Worm (Caenorhabditis elegans) whole organism, young adult: ENCODE results near the gene F48D6.4.
A peak's percentile ranks its signal among the peaks of the same experiment; 100 is the strongest.
"Not testable (repeated sequence)": the region's sequence is repeated elsewhere in the genome, so short reads cannot be mapped to it uniquely, and the experiment has no call there.

ENCODE experiments used
- B0019.2 ChIP-seq: fragments of 200-800 bp; sonication (Bioruptor generic); conservative IDR thresholded peaks from 2 replicates; pipeline ENCODE4 v1.3.6; 2022; ENCODE audit warnings: missing genetic modification reagents, missing genetic modification characterization, missing compliant biosample characterization
- B0261.1 ChIP-seq: sonication (generic microtip); optimal IDR thresholded peaks from 2 replicates; lab custom pipeline; 2016; ENCODE audit warnings: mild to moderate bottlenecking, missing genetic modification characterization, moderate library complexity, missing compliant biosample characterization
- D2030.7 ChIP-seq: fragments of 200-800 bp; sonication (Bioruptor generic); IDR thresholded peaks from 2 replicates; pipeline ENCODE4 v1.3.6; 2022; ENCODE audit warnings: missing genetic modification reagents, missing genetic modification characterization, missing compliant biosample characterization
- F23B12.7 ChIP-seq: sonication (generic microtip); optimal IDR thresholded peaks from 2 replicates; lab custom pipeline; 2017; ENCODE audit warnings: missing genetic modification characterization, mild to moderate bottlenecking, missing compliant biosample characterization, antibody characterized with exemption, moderate library complexity; ENCODE audit not compliant: insufficient read depth
- K11D2.4 ChIP-seq: fragments of 200-800 bp; sonication (Bioruptor generic); IDR thresholded peaks from 2 replicates; pipeline ENCODE4 v1.3.6; 2022; ENCODE audit warnings: missing genetic modification reagents, missing genetic modification characterization, missing compliant biosample characterization
- T07F8.4 ChIP-seq: sonication (generic microtip); optimal IDR thresholded peaks from 2 replicates; lab custom pipeline; 2016; ENCODE audit warnings: mild to moderate bottlenecking, missing genetic modification characterization, moderate library complexity, missing compliant biosample characterization
- T26A5.8 ChIP-seq: sonication (generic microtip); optimal IDR thresholded peaks from 2 replicates; lab custom pipeline; 2016; ENCODE audit warnings: missing genetic modification characterization, missing compliant biosample characterization
- Y67H2A.10 ChIP-seq: fragments of 200-800 bp; sonication (Bioruptor generic); conservative IDR thresholded peaks from 2 replicates; pipeline ENCODE4 v1.3.6; 2022; ENCODE audit warnings: missing genetic modification reagents, missing genetic modification characterization, missing compliant biosample characterization
- ZK185.1 ChIP-seq: sonication (generic microtip); optimal IDR thresholded peaks from 2 replicates; lab custom pipeline; 2016; ENCODE audit warnings: mild to moderate bottlenecking, missing genetic modification characterization, missing compliant biosample characterization; ENCODE audit not compliant: poor library complexity, severe bottlenecking
- akir-1 ChIP-seq: fragments of 200-800 bp; sonication (Bioruptor generic); optimal IDR thresholded peaks from 2 replicates; lab custom pipeline; 2018; ENCODE audit warnings: mild to moderate bottlenecking, missing genetic modification characterization, moderate library complexity, missing compliant biosample characterization
- ceh-91 ChIP-seq: fragments of 200-800 bp; sonication (Bioruptor generic); IDR thresholded peaks from 2 replicates; pipeline ENCODE4 v1.3.6; 2022; ENCODE audit warnings: missing genetic modification reagents, missing genetic modification characterization, missing compliant biosample characterization
- dox-1 ChIP-seq: fragments of 200-800 bp; sonication (Bioruptor generic); IDR thresholded peaks from 2 replicates; pipeline ENCODE4 v1.3.6; 2022; ENCODE audit warnings: missing genetic modification reagents, missing genetic modification characterization, missing compliant biosample characterization
- egl-18 ChIP-seq: fragments of 200-800 bp; sonication (Bioruptor generic); IDR thresholded peaks from 2 replicates; pipeline ENCODE4 v1.3.6; 2022; ENCODE audit warnings: missing genetic modification reagents, missing genetic modification characterization, missing compliant biosample characterization
- egl-44 ChIP-seq: fragments of 200-800 bp; sonication (Bioruptor generic); IDR thresholded peaks from 2 replicates; pipeline ENCODE4 v1.3.6; 2022; ENCODE audit warnings: missing genetic modification reagents, missing genetic modification characterization, missing compliant biosample characterization
- ekl-4 ChIP-seq: fragments of 200-800 bp; sonication (Bioruptor generic); IDR thresholded peaks from 2 replicates; pipeline ENCODE4 v1.3.6; 2022; ENCODE audit warnings: missing genetic modification reagents, missing genetic modification characterization, missing compliant biosample characterization
- hlh-26 ChIP-seq: fragments of 200-800 bp; sonication (Bioruptor generic); conservative IDR thresholded peaks from 2 replicates; pipeline ENCODE4 v1.3.6; 2022; ENCODE audit warnings: missing genetic modification reagents, missing genetic modification characterization, missing compliant biosample characterization
- hmg-1.2 ChIP-seq: fragments of 200-800 bp; sonication (Bioruptor generic); IDR thresholded peaks from 2 replicates; pipeline ENCODE4 v1.3.6; 2022; ENCODE audit warnings: missing genetic modification reagents, missing genetic modification characterization, missing compliant biosample characterization
- hmg-20 ChIP-seq: fragments of 200-800 bp; sonication (Bioruptor generic); IDR thresholded peaks from 2 replicates; pipeline ENCODE4 v1.3.6; 2022; ENCODE audit warnings: missing genetic modification reagents, missing genetic modification characterization, missing compliant biosample characterization
- lin-26 ChIP-seq: fragments of 200-800 bp; sonication (Bioruptor generic); IDR thresholded peaks from 2 replicates; pipeline ENCODE4 v1.3.6; 2022; ENCODE audit warnings: missing genetic modification reagents, missing genetic modification characterization, missing compliant biosample characterization
- lin-35 ChIP-seq, 3 experiments: fragments of 150-350 bp in 2 of 3; sonication (generic microtip) in 1 of 3; optimal IDR thresholded peaks; 2 replicates each; lab custom pipeline; 2014 to 2018; ENCODE audit warnings: missing biosample characterization in 3 of 3, missing genetic modification characterization in 3 of 3, missing genetic modification reagents in 3 of 3
- lin-54 ChIP-seq: fragments of 200-800 bp; sonication (Bioruptor generic); optimal IDR thresholded peaks from 2 replicates; lab custom pipeline; 2018; ENCODE audit warnings: mild to moderate bottlenecking, missing genetic modification characterization, missing compliant biosample characterization
- madf-6 ChIP-seq: fragments of 200-800 bp; sonication (Bioruptor generic); IDR thresholded peaks from 2 replicates; pipeline ENCODE4 v1.3.6; 2022; ENCODE audit warnings: missing genetic modification reagents, missing genetic modification characterization, missing compliant biosample characterization
- nfyb-1 ChIP-seq: fragments of 200-800 bp; sonication (Bioruptor generic); IDR thresholded peaks from 2 replicates; pipeline ENCODE4 v1.3.6; 2022; ENCODE audit warnings: missing genetic modification reagents, missing genetic modification characterization, missing compliant biosample characterization
- nhr-27 ChIP-seq: fragments of 200-800 bp; sonication (Bioruptor generic); optimal IDR thresholded peaks from 2 replicates; lab custom pipeline; 2018; ENCODE audit warnings: mild to moderate bottlenecking, missing genetic modification characterization, moderate library complexity, missing compliant biosample characterization
- rcor-1 ChIP-seq: fragments of 200-800 bp; sonication (Bioruptor generic); IDR thresholded peaks from 2 replicates; pipeline ENCODE4 v1.3.6; 2022; ENCODE audit warnings: missing genetic modification reagents, missing genetic modification characterization, missing compliant biosample characterization
- rpc-1 ChIP-seq, 2 experiments: fragments of 150-350 bp in 1 of 2; sonication (generic microtip) in 1 of 2; optimal IDR thresholded peaks; 2 replicates each; lab custom pipeline; 2014 to 2018; ENCODE audit warnings: missing biosample characterization in 1 of 2, missing genetic modification characterization in 1 of 2, missing genetic modification reagents in 1 of 2, missing genotype in 1 of 2
- sea-2 ChIP-seq: fragments of 200-800 bp; sonication (Bioruptor generic); IDR thresholded peaks from 2 replicates; pipeline ENCODE4 v1.3.6; 2022; ENCODE audit warnings: missing genetic modification characterization, missing compliant biosample characterization
- somi-1 ChIP-seq: fragments of 200-800 bp; sonication (Bioruptor generic); optimal IDR thresholded peaks from 2 replicates; lab custom pipeline; 2018; ENCODE audit warnings: mild to moderate bottlenecking, missing genetic modification characterization, missing compliant biosample characterization
- tbp1 ChIP-seq: fragments of 200-800 bp; sonication (Bioruptor generic); optimal IDR thresholded peaks from 2 replicates; lab custom pipeline; 2018; ENCODE audit warnings: mild to moderate bottlenecking, missing genetic modification characterization, missing compliant biosample characterization

Gene F48D6.4

ce11 chrX:4208495-4208894 lies 38.5 kb downstream of the F48D6.4 start (continued):
- TF ChIP-seq rpc-1 (optimal IDR thresholded peaks at IDR 0.05; lab: Kevin White, UChicago) = no peak
- no peak for TF ChIP-seq rpc-1 (tag; optimal IDR thresholded peaks at IDR 0.05; lab: Kevin White, UChicago)
- TF ChIP-seq hmg-20 (GFP tag; lab: Robert Waterston, UW) = peak; percentile 81
- no peak for TF ChIP-seq Y67H2A.10 (GFP tag; lab: Robert Waterston, UW)
- TF ChIP-seq ekl-4 = no peak
- 0 out of 2 replicates have a peak, but pooled peaks have one; percentile 8 for TF ChIP-seq egl-18 (GFP tag; lab: Robert Waterston, UW)
- TF ChIP-seq rcor-1 = peak; percentile 45; the same call in 1 of the 2 replicates
- peak; percentile 66 for TF ChIP-seq F23B12.7 (tag; lab: Kevin White, UChicago)
- no peak for TF ChIP-seq T26A5.8 (tag; lab: Kevin White, UChicago)
- TF ChIP-seq nfyb-1 (GFP tag; lab: Robert Waterston, UW) = peak; percentile 11; the same call in 1 of the 2 replicates
- no peak for TF ChIP-seq hlh-26 (GFP tag; lab: Robert Waterston, UW)
- peak in 1 of 3 experiments; percentile 94 for TF ChIP-seq lin-35 (GFP tag; optimal IDR thresholded peaks at IDR 0.05; lab: Kevin White, UChicago)
- peak; percentile 72 for TF ChIP-seq K11D2.4
- TF ChIP-seq B0019.2 (GFP tag; lab: Robert Waterston, UW) = no peak
- TF ChIP-seq egl-44 (GFP tag; lab: Robert Waterston, UW) = no peak
- TF ChIP-seq lin-54 (GFP tag; lab: Kevin White, UChicago) = peak; percentile 43
- TF ChIP-seq akir-1 (GFP tag; lab: Kevin White, UChicago) = peak; percentile 37
- TF ChIP-seq nhr-27 (tag; lab: Kevin White, UChicago) = no peak

- TF ChIP-seq sea-2; T07F8.4 (tag; lab: Kevin White, UChicago); B0019.2 (GFP tag; lab: Robert Waterston, UW): not testable (repeated sequence)
Measured at ce11 chrX:4207385-4207784, 39.6 kb downstream of the F48D6.4 start, which contains the start of gene F20B6.9. Gene F20B6.9, minus strand, starts transcription at chrX:4207485.

- TF ChIP-seq lin-26 (GFP tag; lab: Robert Waterston, UW) (0 out of 2 replicates have a peak, but pooled peaks have one; percentile 42), tbp1 (GFP tag; lab: Kevin White, UChicago) (peak; percentile 43), rpc-1 (tag; optimal IDR thresholded peaks at IDR 0.05; lab: Kevin White, UChicago) (peak; percentile 23), dox-1 (peak; percentile 43; the same call in 1 of the 2 replicates), B0261.1 (tag; lab: Kevin White, UChicago) (peak; percentile 25), hmg-1.2 (0 out of 2 replicates have a peak, but pooled peaks have one; percentile 5)
- TF ChIP-seq rpc-1 (optimal IDR thresholded peaks at IDR 0.05; lab: Kevin White, UChicago) = not testable (repeated sequence)
Measured at ce11 chrX:4204799-4205198, 42.2 kb downstream of the F48D6.4 start.

- TF ChIP-seq dox-1 (peak; percentile 43; the same call in 1 of the 2 replicates), hmg-1.2 (peak; percentile 38), lin-26 (GFP tag; lab: Robert Waterston, UW) (peak; percentile 57; the same call in 1 of the 2 replicates), B0261.1 (tag; lab: Kevin White, UChicago) (peak; percentile 17), madf-6 (GFP tag; lab: Robert Waterston, UW) (0 out of 2 replicates have a peak, but pooled peaks have one; percentile 44), D2030.7 (0 out of 2 replicates have a peak, but pooled peaks have one; percentile 22)
- TF ChIP-seq, all 124 proteins: peak for 6; not testable (repeated sequence) for 118
Measured at ce11 chrX:4202881-4203280, 44.1 kb downstream of the F48D6.4 start.

- TF ChIP-seq ZK185.1 (tag; lab: Kevin White, UChicago); ceh-91 (GFP tag; lab: Robert Waterston, UW); somi-1: not testable (repeated sequence)
Measured at ce11 chrX:4202114-4202513, 44.9 kb downstream of the F48D6.4 start, which contains the start of gene F20B6.6. Gene F20B6.6, minus strand, starts transcription at chrX:4202214.
